Worm (Caenorhabditis elegans) whole organism, L4/young adult: Measurements from ENCODE around the gene T02G5.7.

Source experiments
- dao-5 ChIP-seq: sonication (generic microtip); optimal IDR thresholded peaks from 2 replicates; lab custom pipeline; 2016; ENCODE audit warnings: missing genotype, missing genetic modification characterization, moderate library complexity, missing compliant biosample characterization
- him-1 ChIP-seq: sonication (generic microtip); optimal IDR thresholded peaks from 2 replicates; lab custom pipeline; 2016; ENCODE audit warnings: missing genotype, missing genetic modification reagents, missing genetic modification characterization, missing compliant biosample characterization

DNA sequence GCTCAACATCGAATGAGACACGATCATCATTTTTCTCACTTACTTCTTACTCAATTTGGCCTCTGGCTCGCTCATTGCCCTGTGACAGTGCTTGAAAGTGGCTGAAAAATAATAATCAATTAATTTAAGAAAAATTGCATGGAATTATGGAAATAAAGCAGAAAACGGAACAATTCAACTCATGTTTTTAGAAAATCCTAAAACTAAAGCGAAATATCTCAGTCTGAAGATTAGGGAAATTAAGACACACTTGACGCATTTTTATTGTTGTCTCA lies 3.2 kb upstream of the T02G5.7 start, which contains the start of gene kars-1:
- TF ChIP-seq him-1 (tag; lab: Kevin White, UChicago): no peak
- TF ChIP-seq dao-5: no peak
